Fruit fly (Drosophila melanogaster) S2 (cell line): ENCODE results near the gene CG18789.

Source experiments
- CG8478 ChIP-seq: fragments of >200 bp; optimal IDR thresholded peaks from 2 replicates; lab custom pipeline; 2018
- CTCF ChIP-seq, 2 experiments: fragments of >200 bp; optimal IDR thresholded peaks; 2 replicates each; lab custom pipeline; 2018

- no peak for TF ChIP-seq CTCF (optimal IDR thresholded peaks at IDR 0.05; lab: Kevin White, UChicago)
- no peak for TF ChIP-seq CG8478
Measured at dm6 chr2L:12002051-12002450, 6.8 kb upstream of the CG18789 start, which contains the start of gene Hacd1.
